Worm (Caenorhabditis elegans) whole organism, midembryonic: ENCODE measurements around the gene clec-70.

Source experiments
- flt-1 ChIP-seq: fragments of 200-800 bp; sonication (Bioruptor generic); IDR thresholded peaks from 2 replicates; pipeline ENCODE4 v1.3.6; 2022; ENCODE audit warnings: missing genetic modification characterization, missing compliant biosample characterization
- ref-1 ChIP-seq: fragments of 200-800 bp; sonication (Bioruptor generic); conservative IDR thresholded peaks from 2 replicates; pipeline ENCODE4 v1.3.6; 2022; ENCODE audit warnings: missing genetic modification reagents, missing genetic modification characterization, missing compliant biosample characterization
- ztf-29 ChIP-seq: fragments of 200-800 bp; sonication (Bioruptor generic); IDR thresholded peaks from 2 replicates; pipeline ENCODE4 v1.3.6; 2022; ENCODE audit warnings: missing genetic modification reagents, missing genetic modification characterization, missing compliant biosample characterization

DNA sequence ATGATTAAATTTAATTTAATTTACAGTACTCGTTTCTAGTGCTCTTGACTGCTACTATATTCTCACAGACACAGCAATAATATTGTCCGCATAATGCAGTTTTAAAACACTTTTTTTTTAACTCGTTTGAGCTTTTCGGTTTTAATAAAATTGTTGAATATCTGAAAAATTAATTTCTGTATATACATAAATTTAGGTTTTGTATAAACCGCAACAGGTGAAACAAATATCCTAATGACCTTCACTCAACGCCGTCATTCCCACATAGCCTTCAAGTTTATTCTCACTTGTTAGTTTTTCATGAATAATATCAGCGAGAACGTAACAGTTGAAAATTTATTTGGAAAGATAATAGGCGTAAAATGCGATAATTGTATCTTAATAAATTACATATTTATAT is 13.0 kb upstream of the clec-70 start, which contains the start of gene srz-19:
- TF ChIP-seq flt-1 (GFP tag; lab: Robert Waterston, UW) (no peak), ztf-29 (GFP tag; lab: Robert Waterston, UW) (no peak), ref-1 (GFP tag; lab: Robert Waterston, UW) (no peak)
